Worm (Caenorhabditis elegans): ENCODE measurements around the gene spp-16.

Gene spp-16

ce11 chrV:10887564-10887963, 13.5 kb downstream of the spp-16 start:
- TF ChIP-seq nhr-25 (tag; optimal IDR thresholded peaks at IDR 0.05): no peak
- TF ChIP-seq Y55F3AM.14 (GFP tag; optimal IDR thresholded peaks at IDR 0.05): peak; percentile 83

DNA sequence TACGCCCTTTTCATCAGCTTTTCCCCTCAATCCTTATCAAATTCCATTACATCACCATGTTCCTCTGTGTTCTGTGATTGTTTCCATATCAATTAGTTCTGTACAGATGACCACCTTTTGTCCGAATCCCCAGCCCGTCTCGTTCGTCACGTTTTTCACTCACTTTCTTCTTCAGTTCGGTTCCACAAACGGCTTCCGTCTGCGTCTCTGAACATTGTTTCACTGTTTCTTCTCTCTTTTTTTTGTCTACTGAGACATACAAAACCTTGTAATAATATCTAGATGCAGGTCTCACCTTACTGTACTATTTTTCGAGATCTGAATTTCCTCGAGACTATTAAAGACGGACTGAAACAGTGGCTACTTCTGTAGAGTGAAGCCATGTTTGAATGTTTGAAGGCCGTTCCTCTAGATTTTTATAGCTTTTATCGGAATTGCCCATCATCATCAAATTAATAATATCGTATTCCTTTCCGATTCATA, 14.7 kb downstream of the spp-16 start, which contains the start of gene F32D8.3:
F32D8.3 (plus strand) TSS at position 433 of the 483 bp plus-strand sequence.
- no peak for TF ChIP-seq lin-13 (GFP tag; optimal IDR thresholded peaks at IDR 0.05)
- no peak for TF ChIP-seq unc-62 (GFP tag; optimal IDR thresholded peaks at IDR 0.05)
- no peak for TF ChIP-seq nhr-77 (tag; optimal IDR thresholded peaks at IDR 0.05)
- no peak for TF ChIP-seq lsy-2 (tag; optimal IDR thresholded peaks at IDR 0.05)
- TF ChIP-seq aly-2 (tag; optimal IDR thresholded peaks at IDR 0.05): no peak
- TF ChIP-seq nhr-129 (tag; optimal IDR thresholded peaks at IDR 0.05): no peak
- TF ChIP-seq ZK546.5 (tag; optimal IDR thresholded peaks at IDR 0.05): no peak
- no peak for TF ChIP-seq lin-39 (tag; optimal IDR thresholded peaks at IDR 0.05)
- no peak for TF ChIP-seq elt-1 (tag; optimal IDR thresholded peaks at IDR 0.05)
- no peak for TF ChIP-seq R02D3.7 (tag; optimal IDR thresholded peaks at IDR 0.05)
- no peak for TF ChIP-seq elt-3 (tag; optimal IDR thresholded peaks at IDR 0.05)
- no peak for TF ChIP-seq nhr-6 (tag; optimal IDR thresholded peaks at IDR 0.05)
- no peak for TF ChIP-seq C34F6.9 (tag; optimal IDR thresholded peaks at IDR 0.05)
- TF ChIP-seq fos-1 (tag; optimal IDR thresholded peaks at IDR 0.05): no peak
- TF ChIP-seq unc-55 (GFP tag; optimal IDR thresholded peaks at IDR 0.05): no peak
- no peak for TF ChIP-seq nhr-10 (tag; optimal IDR thresholded peaks at IDR 0.05)
- no peak for TF ChIP-seq lin-11 (tag; optimal IDR thresholded peaks at IDR 0.05)
- TF ChIP-seq gmeb-1 (tag; optimal IDR thresholded peaks at IDR 0.05): no peak
- no peak for TF ChIP-seq dmd-4 (tag; optimal IDR thresholded peaks at IDR 0.05)
- TF ChIP-seq blmp-1 (tag; optimal IDR thresholded peaks at IDR 0.05; ENCODE audit: insufficient read depth): peak; percentile 71
- TF ChIP-seq crh-2 (tag; optimal IDR thresholded peaks at IDR 0.05): no peak
- TF ChIP-seq sma-9 (GFP tag; optimal IDR thresholded peaks at IDR 0.05): peak; percentile 16
- no peak for TF ChIP-seq sma-9 (tag; optimal IDR thresholded peaks at IDR 0.05)
- TF ChIP-seq ztf-11 (tag; optimal IDR thresholded peaks at IDR 0.05): no peak
- no peak for TF ChIP-seq sma-3 (GFP tag; optimal IDR thresholded peaks at IDR 0.05)
- TF ChIP-seq nhr-25 (tag; optimal IDR thresholded peaks at IDR 0.05): peak; percentile 19
- peak; percentile 39 for TF ChIP-seq nhr-21 (tag; optimal IDR thresholded peaks at IDR 0.05)
- TF ChIP-seq nhr-12 (tag; optimal IDR thresholded peaks at IDR 0.05): no peak
- no peak for TF ChIP-seq mbf-1 (tag; optimal IDR thresholded peaks at IDR 0.05)
- TF ChIP-seq mab-5 (tag; optimal IDR thresholded peaks at IDR 0.05): no peak

- TF ChIP-seq aly-2 (tag; optimal IDR thresholded peaks at IDR 0.05) (no peak), dmd-4 (tag; optimal IDR thresholded peaks at IDR 0.05) (no peak), unc-62 (GFP tag; optimal IDR thresholded peaks at IDR 0.05) (no peak), zag-1 (tag; optimal IDR thresholded peaks at IDR 0.05) (no peak), peb-1 (tag; optimal IDR thresholded peaks at IDR 0.05) (no peak), R02D3.7 (tag; optimal IDR thresholded peaks at IDR 0.05) (no peak), nhr-10 (tag; optimal IDR thresholded peaks at IDR 0.05) (no peak), elt-3 (tag; optimal IDR thresholded peaks at IDR 0.05) (no peak)
Measured at ce11 chrV:10883478-10883877, 17.6 kb downstream of the spp-16 start, which contains the start of gene F32D8.2. Gene F32D8.2, plus strand, starts transcription at chrV:10883778.

DNA sequence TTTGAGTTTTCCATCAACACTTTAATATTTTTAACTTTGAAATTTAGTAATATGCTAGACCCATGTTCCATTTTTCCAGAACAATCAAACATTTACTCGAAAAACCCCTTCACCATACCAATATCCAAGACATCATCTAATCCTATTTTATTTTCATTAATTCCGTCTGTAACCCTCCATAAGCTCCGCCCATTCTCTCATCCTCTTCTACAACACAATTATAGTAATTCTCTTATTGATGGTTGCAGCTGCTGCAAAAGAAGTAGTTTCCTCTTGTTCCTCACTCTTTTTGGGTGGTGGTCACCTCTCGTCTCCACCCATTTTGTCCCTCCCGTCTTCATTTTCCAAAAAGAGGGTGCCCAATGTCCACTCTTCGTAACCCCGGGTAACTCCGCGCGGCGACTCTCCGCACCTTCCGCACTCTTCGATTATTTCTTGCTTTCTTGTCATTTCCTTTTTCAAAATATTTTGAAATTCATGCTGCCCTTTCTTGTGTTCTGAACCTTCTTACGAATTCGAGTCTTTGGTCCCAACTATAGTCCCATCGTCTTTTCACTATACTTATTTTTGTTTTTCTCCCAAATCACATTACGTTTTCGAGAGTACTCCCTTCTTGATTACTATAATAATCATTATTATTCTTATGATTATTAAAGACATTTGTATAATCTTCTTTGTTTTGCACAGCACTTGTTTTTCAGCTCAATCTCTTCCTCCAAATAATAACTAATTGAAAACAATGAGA, 20.8 kb downstream of the spp-16 start, which contains the start of gene F32D8.1:
F32D8.1 (plus strand) TSS at position 695 of the 745 bp plus-strand sequence.
- no peak for TF ChIP-seq unc-39 (tag; optimal IDR thresholded peaks at IDR 0.05)
- TF ChIP-seq sma-9 (GFP tag; optimal IDR thresholded peaks at IDR 0.05): no peak
- TF ChIP-seq sma-9 (tag; optimal IDR thresholded peaks at IDR 0.05): no peak
- no peak for TF ChIP-seq fos-1 (tag; optimal IDR thresholded peaks at IDR 0.05)
- no peak for TF ChIP-seq C34F6.9 (tag; optimal IDR thresholded peaks at IDR 0.05)
- TF ChIP-seq ztf-4 (tag; optimal IDR thresholded peaks at IDR 0.05): no peak
- no peak for TF ChIP-seq ceh-16 (tag; optimal IDR thresholded peaks at IDR 0.05)
